Fruit fly (Drosophila melanogaster): ENCODE results near the gene Rnf11.
"Not testable (repeated sequence)": the region's sequence is repeated elsewhere in the genome, so short reads cannot be mapped to it uniquely, and the experiment has no call there.

The Rnf11 gene

dm6 chr4:314672-315266, at the start of gene Rnf11:
Rnf11 (plus strand) TSS chr4:314923.
- TF ChIP-seq woc (GFP tag; optimal IDR thresholded peaks at IDR 0.05) (peak; percentile 41), CG32264 (GFP tag; optimal IDR thresholded peaks at IDR 0.05) (no peak), Rel (GFP tag; optimal IDR thresholded peaks at IDR 0.05) (no peak), Rel (tag; optimal IDR thresholded peaks at IDR 0.05) (no peak), br (GFP tag; optimal IDR thresholded peaks at IDR 0.05) (no peak), HLH106 (tag; optimal IDR thresholded peaks at IDR 0.05) (no peak), N (GFP tag; optimal IDR thresholded peaks at IDR 0.05) (peak; percentile 99), Myc (optimal IDR thresholded peaks at IDR 0.05) (no peak), Hnf4 (GFP tag; optimal IDR thresholded peaks at IDR 0.05) (peak; percentile 26), rgr (GFP tag; optimal IDR thresholded peaks at IDR 0.05) (peak; percentile 51), GATAd (GFP tag; optimal IDR thresholded peaks at IDR 0.05) (no peak), Abd-B (GFP tag; optimal IDR thresholded peaks at IDR 0.05) (no peak), Hr78 (GFP tag; optimal IDR thresholded peaks at IDR 0.05) (peak; percentile 90), lola (GFP tag; optimal IDR thresholded peaks at IDR 0.05) (peak; percentile 28)

- TF ChIP-seq HLH106 (tag; optimal IDR thresholded peaks at IDR 0.05), result no peak
Measured at dm6 chr4:274704-275103, 40.0 kb upstream of the Rnf11 start.

- TF ChIP-seq CG32264 (GFP tag; optimal IDR thresholded peaks at IDR 0.05) (no peak), Hr78 (GFP tag; optimal IDR thresholded peaks at IDR 0.05) (no peak), Vsx2 (GFP tag; optimal IDR thresholded peaks at IDR 0.05; ENCODE audit: partially characterized antibody) (no peak)
Measured at dm6 chr4:276325-276724, 38.4 kb upstream of the Rnf11 start, which contains the start of gene NfI. NfI (minus strand) TSS chr4:276369.

dm6 chr4:292403-292802, 22.3 kb upstream of the Rnf11 start:
- no peak for TF ChIP-seq N (GFP tag; optimal IDR thresholded peaks at IDR 0.05)
- no peak for TF ChIP-seq Hr83 (GFP tag; optimal IDR thresholded peaks at IDR 0.05; ENCODE audit: poor library complexity, severe bottlenecking)
- TF ChIP-seq brk (GFP tag; optimal IDR thresholded peaks at IDR 0.05), result no peak
- TF ChIP-seq GATAd (GFP tag; optimal IDR thresholded peaks at IDR 0.05), result no peak
- TF ChIP-seq dl (GFP tag; optimal IDR thresholded peaks at IDR 0.05; ENCODE audit: insufficient read depth in 1 of 2, partially characterized antibody in 2 of 2), result no peak

- no peak for TF ChIP-seq jim (GFP tag; optimal IDR thresholded peaks at IDR 0.05)
Measured at dm6 chr4:305697-306096, 9.0 kb upstream of the Rnf11 start.

DNA sequence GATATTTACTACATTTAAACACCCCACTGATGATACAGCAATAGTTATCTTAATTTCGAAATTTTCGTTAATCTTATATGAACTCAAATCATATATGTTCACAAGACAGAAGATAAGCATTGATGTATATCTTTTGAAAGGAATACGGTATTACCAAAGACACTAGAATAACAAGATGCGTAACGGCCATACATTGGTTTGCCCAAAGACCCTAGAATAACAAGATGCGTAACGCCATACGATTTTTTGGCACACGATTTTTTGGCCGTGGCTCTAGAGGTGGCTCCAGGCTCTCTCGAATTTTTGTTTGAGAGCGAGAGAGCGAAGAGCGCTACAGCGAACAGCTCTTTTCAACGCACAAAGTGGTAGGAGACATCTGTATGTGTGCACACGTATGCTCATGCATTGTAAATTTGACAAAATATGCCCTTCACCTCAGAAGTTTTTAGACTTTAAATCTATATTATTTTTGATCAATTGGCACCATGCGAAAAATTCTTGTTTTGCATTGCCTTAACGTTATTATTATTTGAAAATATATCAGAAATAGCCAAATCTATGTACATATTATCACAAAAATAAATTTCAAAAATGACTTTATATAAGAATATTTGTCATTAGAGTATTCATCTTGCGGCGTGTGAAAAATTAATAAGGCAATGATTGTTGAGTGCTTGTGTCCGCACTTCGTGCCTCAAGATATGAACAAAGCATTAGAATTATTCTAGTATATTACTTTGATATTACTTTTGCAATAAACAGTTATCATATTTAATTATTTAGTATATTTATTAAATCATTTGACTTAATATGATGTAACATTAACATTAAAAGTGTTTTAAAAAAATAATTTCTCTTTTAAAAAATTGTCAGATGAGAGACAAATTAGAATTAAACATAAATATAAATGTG, 8.0 kb upstream of the Rnf11 start, which contains the start of gene Syt7:
Syt7 (minus strand) TSS at position 51 of the 912 bp plus-strand sequence.
- TF ChIP-seq woc (GFP tag; optimal IDR thresholded peaks at IDR 0.05); pan (optimal IDR thresholded peaks at IDR 0.05); dmrt93B (GFP tag; optimal IDR thresholded peaks at IDR 0.05): not testable (repeated sequence)

- TF ChIP-seq Myc (optimal IDR thresholded peaks at IDR 0.05) (peak; percentile 35), foxo (GFP tag; optimal IDR thresholded peaks at IDR 0.05) (no peak), woc (GFP tag; optimal IDR thresholded peaks at IDR 0.05) (peak; percentile 83), CrebA (GFP tag; optimal IDR thresholded peaks at IDR 0.05; ENCODE audit: borderline replicate concordance) (peak; percentile 7), br (GFP tag; optimal IDR thresholded peaks at IDR 0.05) (no peak), N (GFP tag; optimal IDR thresholded peaks at IDR 0.05) (peak; percentile 63), Hnf4 (GFP tag; optimal IDR thresholded peaks at IDR 0.05) (peak; percentile 19), brk (GFP tag; optimal IDR thresholded peaks at IDR 0.05) (peak; percentile 39), tai (GFP tag; optimal IDR thresholded peaks at IDR 0.05) (peak; percentile 50)
Measured at dm6 chr4:307931-308330, 6.8 kb upstream of the Rnf11 start, which contains the start of gene Rad23. Rad23 (plus strand) TSS chr4:308093.

All from whole organism, wandering third instar larva.